Worm (Caenorhabditis elegans): ENCODE results near the gene lgc-10.

The lgc-10 gene

ce11 chrIV:6491915-6492314 lies 34.5 kb upstream of the lgc-10 start:
- TF ChIP-seq eyg-1 (tag; optimal IDR thresholded peaks at IDR 0.05) (no peak), nfya-1 (tag; optimal IDR thresholded peaks at IDR 0.05) (no peak), sox-2 (GFP tag; IDR thresholded peaks at IDR 0.05) (no peak), pat-9 (tag; optimal IDR thresholded peaks at IDR 0.05) (no peak), ceh-48 (tag; optimal IDR thresholded peaks at IDR 0.05) (no peak), hlh-15 (tag; optimal IDR thresholded peaks at IDR 0.05) (no peak), unc-55 (GFP tag; optimal IDR thresholded peaks at IDR 0.05) (no peak), Y22D7AL.16 (tag; optimal IDR thresholded peaks at IDR 0.05) (no peak), ceh-2 (tag; optimal IDR thresholded peaks at IDR 0.05) (no peak), elt-4 (tag; optimal IDR thresholded peaks at IDR 0.05) (no peak), ref-2 (tag; optimal IDR thresholded peaks at IDR 0.05) (no peak), madf-2 (tag; optimal IDR thresholded peaks at IDR 0.05) (no peak), nhr-232 (tag; optimal IDR thresholded peaks at IDR 0.05) (no peak), ztf-16 (tag; optimal IDR thresholded peaks at IDR 0.05) (no peak)

DNA sequence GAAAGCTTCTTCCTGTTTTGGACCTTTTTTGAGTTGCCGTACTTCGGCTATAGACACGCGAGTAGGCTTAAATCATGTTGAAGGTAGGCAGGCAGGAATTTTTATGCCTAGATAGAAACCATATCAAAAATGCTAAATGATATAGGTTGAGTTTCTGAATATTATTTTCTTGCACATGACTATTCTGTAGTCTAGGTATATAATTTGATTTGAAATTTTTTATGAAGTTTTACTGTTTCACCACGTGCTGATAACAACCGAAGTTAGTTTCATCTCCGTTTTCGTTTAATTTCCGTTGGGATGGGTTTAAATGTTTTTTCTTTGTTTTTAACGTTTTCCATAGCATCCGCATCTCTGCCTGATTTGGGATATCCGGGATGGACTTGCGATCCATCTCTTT lies 29.7 kb upstream of the lgc-10 start, which contains the start of gene Y73B6BL.37:
Gene Y73B6BL.37, plus strand, starts transcription at position 301 of the 400 bp plus-strand sequence.
- TF ChIP-seq hlh-13 (GFP tag; optimal IDR thresholded peaks at IDR 0.05) (no peak), ttx-3 (tag; optimal IDR thresholded peaks at IDR 0.05) (no peak), eyg-1 (tag; optimal IDR thresholded peaks at IDR 0.05) (no peak), odd-2 (tag; optimal IDR thresholded peaks at IDR 0.05) (no peak), ahr-1 (tag; optimal IDR thresholded peaks at IDR 0.05) (no peak), dmd-4 (tag; optimal IDR thresholded peaks at IDR 0.05; ENCODE audit: borderline replicate concordance) (no peak), mec-3 (tag; optimal IDR thresholded peaks at IDR 0.05; ENCODE audit: borderline replicate concordance) (no peak), pha-4 (tag; optimal IDR thresholded peaks at IDR 0.05) (no peak), hlh-30 (tag; optimal IDR thresholded peaks at IDR 0.05; ENCODE audit: insufficient read depth) (no peak)

DNA sequence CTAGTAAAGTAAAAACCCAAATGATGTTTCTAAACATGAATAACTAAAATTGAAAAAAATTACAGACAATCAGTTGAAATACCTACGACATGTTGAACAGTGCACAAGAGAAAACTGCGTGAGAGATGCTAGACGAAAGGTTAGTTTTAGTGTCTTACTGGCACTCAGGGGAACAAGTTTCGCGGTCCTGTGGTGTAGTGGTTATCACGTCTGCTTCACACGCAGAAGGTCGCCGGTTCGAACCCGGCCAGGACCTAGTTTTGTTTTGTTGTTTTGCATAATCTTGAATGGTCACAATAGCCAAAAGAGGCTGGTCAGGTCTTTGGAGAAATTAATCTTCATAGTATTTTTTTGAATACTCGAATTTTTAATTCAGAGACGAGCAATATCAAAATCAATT lies 23.6 kb upstream of the lgc-10 start:
- TF ChIP-seq ceh-45 (GFP tag; IDR thresholded peaks at IDR 0.05) (0 out of 2 replicates have a peak, but pooled peaks have one; percentile 46), sox-4 (tag; optimal IDR thresholded peaks at IDR 0.05) (peak; percentile 20), ama-1 (optimal IDR thresholded peaks at IDR 0.05) (no peak), T23F11.4 (GFP tag; optimal IDR thresholded peaks at IDR 0.05) (no peak), elt-2 (tag; optimal IDR thresholded peaks at IDR 0.05) (peak; percentile 41), fkh-6 (tag; optimal IDR thresholded peaks at IDR 0.05) (peak; percentile 25), C38D4.7 (GFP tag; optimal IDR thresholded peaks at IDR 0.05) (peak; percentile 30), hlh-30 (tag; optimal IDR thresholded peaks at IDR 0.05; ENCODE audit: insufficient read depth) (no peak)

- no peak for TF ChIP-seq ceh-48 (tag; optimal IDR thresholded peaks at IDR 0.05)
- TF ChIP-seq ceh-45 (GFP tag; IDR thresholded peaks at IDR 0.05): no peak
- no peak for TF ChIP-seq elt-4 (tag; optimal IDR thresholded peaks at IDR 0.05)
- no peak for TF ChIP-seq dve-1 (tag; optimal IDR thresholded peaks at IDR 0.05)
- TF ChIP-seq pat-9 (tag; optimal IDR thresholded peaks at IDR 0.05): no peak
- no peak for TF ChIP-seq Y22D7AL.16 (tag; optimal IDR thresholded peaks at IDR 0.05)
- TF ChIP-seq mec-3 (tag; optimal IDR thresholded peaks at IDR 0.05; ENCODE audit: borderline replicate concordance): no peak
- TF ChIP-seq rnt-1 (tag; optimal IDR thresholded peaks at IDR 0.05): no peak
Observed at ce11 chrIV:6480221-6480620, 22.8 kb upstream of the lgc-10 start, which contains the start of gene tyr-6. tyr-6 (plus strand) TSS chrIV:6480521.

- TF ChIP-seq ceh-34 (tag; optimal IDR thresholded peaks at IDR 0.05) (peak; percentile 41), ceh-31 (tag; optimal IDR thresholded peaks at IDR 0.05) (peak; percentile 51), pax-1 (tag; optimal IDR thresholded peaks at IDR 0.05) (peak; percentile 73), unc-55 (GFP tag; optimal IDR thresholded peaks at IDR 0.05) (peak; percentile 91), tbx-2 (tag; optimal IDR thresholded peaks at IDR 0.05) (peak; percentile 60), ceh-45 (GFP tag; IDR thresholded peaks at IDR 0.05) (no peak), eyg-1 (tag; optimal IDR thresholded peaks at IDR 0.05) (no peak), ceh-24 (tag; optimal IDR thresholded peaks at IDR 0.05) (no peak), ceh-48 (tag; optimal IDR thresholded peaks at IDR 0.05) (peak; percentile 66), gmeb-2 (tag; optimal IDR thresholded peaks at IDR 0.05) (no peak), unc-42 (tag; optimal IDR thresholded peaks at IDR 0.05) (peak; percentile 43), dve-1 (tag; optimal IDR thresholded peaks at IDR 0.05) (peak; percentile 20), K02D7.2 (tag; optimal IDR thresholded peaks at IDR 0.05) (no peak), nfya-1 (tag; optimal IDR thresholded peaks at IDR 0.05) (peak; percentile 68), lin-11 (tag; optimal IDR thresholded peaks at IDR 0.05) (no peak), rnt-1 (tag; optimal IDR thresholded peaks at IDR 0.05) (no peak)
Observed at ce11 chrIV:6474751-6475150, 17.4 kb upstream of the lgc-10 start.

Data from whole organism, late embryonic.